Worm (Caenorhabditis elegans): ENCODE data around the gene rnr-2.

The rnr-2 gene

DNA sequence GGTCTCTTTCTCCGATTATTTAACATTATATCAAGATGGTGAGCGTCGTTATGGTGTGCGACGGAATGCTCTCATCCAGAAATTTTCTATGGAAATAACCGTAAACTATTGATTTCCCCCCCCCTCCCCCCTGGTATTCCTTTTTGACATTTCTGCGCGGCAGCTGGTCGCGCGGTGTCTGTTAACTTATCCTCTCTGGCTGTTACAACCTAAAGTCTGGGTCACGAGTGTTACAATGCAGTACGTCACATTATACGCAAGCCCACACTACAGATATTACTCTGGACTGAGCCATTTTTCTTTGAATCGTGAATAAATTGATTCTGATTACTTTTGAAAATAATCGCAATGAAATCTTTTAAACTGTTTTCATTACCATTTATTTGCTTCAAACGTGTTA, 45.6 kb downstream of the rnr-2 start:
- no peak for TF ChIP-seq ceh-9 (tag; optimal IDR thresholded peaks at IDR 0.05)
- TF ChIP-seq ceh-82 (tag; optimal IDR thresholded peaks at IDR 0.05), result no peak
- TF ChIP-seq ztf-4 (tag; optimal IDR thresholded peaks at IDR 0.05), result no peak

All from whole organism, L3 larva.